Worm (Caenorhabditis elegans) whole organism, L2 larva: Measurements from ENCODE around the gene ZK180.6.

Experiments
- ZK546.5 ChIP-seq: sonication (generic microtip); optimal IDR thresholded peaks from 2 replicates; lab custom pipeline; 2017; ENCODE audit warnings: missing biosample characterization, missing genetic modification characterization
- alr-1 ChIP-seq: fragments of 150-350 bp; optimal IDR thresholded peaks from 2 replicates; lab custom pipeline; 2014; ENCODE audit warnings: missing biosample characterization, missing genetic modification characterization
- dmd-4 ChIP-seq: sonication (generic microtip); optimal IDR thresholded peaks from 2 replicates; lab custom pipeline; 2017; ENCODE audit warnings: missing biosample characterization, missing genetic modification characterization
- egl-27 ChIP-seq: sonication (generic microtip); optimal IDR thresholded peaks from 3 replicates; lab custom pipeline; 2017; ENCODE audit warnings: missing biosample characterization, missing genetic modification reagents, missing genetic modification characterization
- elt-3 ChIP-seq: sonication (generic microtip); optimal IDR thresholded peaks from 2 replicates; lab custom pipeline; 2017; ENCODE audit warnings: missing biosample characterization, missing genetic modification characterization
- snpc-4 ChIP-seq: fragments of 150-350 bp; optimal IDR thresholded peaks from 2 replicates; lab custom pipeline; 2014; ENCODE audit warnings: missing biosample characterization, missing genetic modification characterization
- unc-39 ChIP-seq: fragments of 150-350 bp; optimal IDR thresholded peaks from 2 replicates; lab custom pipeline; 2014; ENCODE audit warnings: missing biosample characterization, missing genetic modification characterization
- ztf-1 ChIP-seq: fragments of 200-800 bp; sonication (Bioruptor generic); conservative IDR thresholded peaks from 2 replicates; pipeline ENCODE4 v1.3.6; 2022; ENCODE audit warnings: missing genetic modification characterization, missing compliant biosample characterization
- ztf-11 ChIP-seq: sonication (generic microtip); optimal IDR thresholded peaks from 2 replicates; lab custom pipeline; 2017; ENCODE audit warnings: missing biosample characterization, missing genetic modification characterization

ce11 chrIV:4564541-4564940 is 39.7 kb upstream of the ZK180.6 start:
- TF ChIP-seq dmd-4 (no peak), alr-1 (no peak), unc-39 (tag; lab: Kevin White, UChicago) (no peak), ztf-1 (GFP tag; lab: Robert Waterston, UW) (no peak), egl-27 (no peak), ztf-11 (tag; lab: Kevin White, UChicago) (no peak), elt-3 (tag; lab: Kevin White, UChicago) (no peak), ZK546.5 (tag; lab: Kevin White, UChicago) (no peak), snpc-4 (no peak)
